Worm (Caenorhabditis elegans): Measurements from ENCODE around the gene B0336.13.

B0336.13 gene

ce11 chrIII:5711242-5711641 is 17.4 kb downstream of the B0336.13 start, which contains the start of gene rbm-26:
TSS of gene rbm-26 (plus strand) at chrIII:5711542.
- TF ChIP-seq lin-11 (tag; optimal IDR thresholded peaks at IDR 0.05) (no peak), ceh-16 (tag; optimal IDR thresholded peaks at IDR 0.05) (no peak), unc-39 (tag; optimal IDR thresholded peaks at IDR 0.05) (no peak), ama-1 (optimal IDR thresholded peaks at IDR 0.05) (no peak), mbf-1 (tag; optimal IDR thresholded peaks at IDR 0.05) (no peak), unc-55 (GFP tag; optimal IDR thresholded peaks at IDR 0.05) (peak; percentile 24), aly-2 (tag; optimal IDR thresholded peaks at IDR 0.05) (no peak), lin-13 (GFP tag; optimal IDR thresholded peaks at IDR 0.05) (no peak)

- TF ChIP-seq R02D3.7 (tag; optimal IDR thresholded peaks at IDR 0.05) (no peak), ceh-82 (tag; optimal IDR thresholded peaks at IDR 0.05) (no peak)
Measured at ce11 chrIII:5711881-5712643, 18.2 kb downstream of the B0336.13 start.

DNA sequence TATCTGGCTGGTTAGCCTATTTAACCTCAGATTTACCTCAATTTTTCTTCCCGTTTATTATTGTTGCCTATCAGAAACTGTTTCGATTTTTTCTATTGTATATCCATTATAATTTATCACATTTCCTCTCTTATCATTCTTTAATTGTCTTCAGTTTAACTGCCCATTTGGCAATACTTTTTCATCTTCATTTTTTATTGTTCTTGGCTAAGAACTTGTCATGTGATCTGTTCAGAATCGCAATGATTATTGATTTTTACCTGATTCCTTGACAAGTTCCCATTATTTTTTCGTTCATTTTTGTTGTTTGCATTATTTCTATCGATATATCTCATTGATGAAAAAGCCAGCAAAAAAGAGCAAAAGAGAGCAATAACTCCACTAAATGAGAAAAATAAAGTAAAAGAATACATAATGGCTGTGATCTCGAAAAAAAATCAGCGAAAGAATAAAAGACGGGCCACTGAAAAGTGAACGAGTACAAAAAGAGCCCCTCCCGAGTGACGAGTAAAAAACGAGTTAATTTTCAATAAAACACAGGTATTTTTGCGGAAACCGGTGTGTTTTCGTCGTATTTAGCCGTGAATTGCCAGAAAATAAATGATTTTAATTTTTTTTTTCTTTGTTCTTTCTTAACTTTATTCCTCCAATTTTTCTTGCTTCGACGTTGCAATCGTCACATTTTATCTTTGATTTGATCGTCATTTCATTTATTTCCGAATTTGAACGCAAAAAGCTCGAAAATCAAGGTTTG is 20.6 kb downstream of the B0336.13 start, which contains the start of gene arf-1:
Gene arf-1, plus strand, starts transcription at position 657 of the 754 bp plus-strand sequence.
- TF ChIP-seq nhr-129 (tag; optimal IDR thresholded peaks at IDR 0.05) (no peak), ztf-4 (tag; optimal IDR thresholded peaks at IDR 0.05) (no peak), nhr-237 (tag; optimal IDR thresholded peaks at IDR 0.05) (no peak), nhr-23 (tag; optimal IDR thresholded peaks at IDR 0.05) (no peak), ztf-11 (tag; optimal IDR thresholded peaks at IDR 0.05) (no peak)

DNA sequence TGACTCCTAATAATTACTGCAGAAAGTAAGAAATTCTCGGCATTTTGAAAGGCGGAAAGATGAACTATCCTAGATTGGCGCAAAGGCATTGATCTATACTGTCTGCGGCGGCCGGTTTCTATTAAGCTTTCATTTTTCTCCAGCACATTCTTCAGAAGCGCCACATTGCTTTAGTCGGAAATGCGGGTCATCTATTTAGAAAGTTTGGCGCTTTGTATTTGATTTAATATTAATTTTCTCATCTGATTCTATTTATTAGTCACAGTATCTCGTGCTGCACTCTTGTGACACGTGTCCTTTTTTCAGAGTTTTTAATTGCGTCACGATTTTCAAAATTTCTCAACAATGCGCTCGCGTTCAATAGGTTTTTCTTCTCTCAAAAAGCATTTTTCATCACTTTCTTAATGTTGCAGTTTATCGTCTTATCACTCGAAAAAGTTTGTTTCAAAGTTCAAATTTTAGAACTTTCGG is 21.2 kb downstream of the B0336.13 start:
- TF ChIP-seq nhr-6 (tag; optimal IDR thresholded peaks at IDR 0.05) (peak; percentile 16), sma-9 (GFP tag; optimal IDR thresholded peaks at IDR 0.05) (peak; percentile 2), sma-9 (tag; optimal IDR thresholded peaks at IDR 0.05) (no peak), nhr-10 (tag; optimal IDR thresholded peaks at IDR 0.05) (no peak), egl-27 (tag; optimal IDR thresholded peaks at IDR 0.05) (no peak)

DNA sequence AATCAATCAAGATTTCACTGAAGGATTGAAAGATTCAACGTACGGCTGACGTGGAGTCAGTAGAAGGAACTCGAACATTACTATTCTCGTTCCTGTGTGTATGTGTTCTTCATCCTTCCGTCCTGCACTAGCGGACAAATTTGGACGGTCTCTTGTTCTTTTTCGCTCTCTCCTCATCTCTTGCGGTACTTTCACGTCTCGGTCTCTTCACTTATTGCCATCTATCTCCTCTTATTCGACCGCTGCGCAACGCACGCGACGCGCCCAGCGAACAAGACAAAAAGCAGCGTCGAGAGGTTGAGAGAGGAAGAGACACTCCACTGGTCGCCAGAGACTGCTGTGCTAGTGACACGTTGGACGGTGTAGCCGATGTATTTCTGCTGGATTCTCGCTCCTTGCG is 21.6 kb downstream of the B0336.13 start:
- TF ChIP-seq nhr-25 (tag; optimal IDR thresholded peaks at IDR 0.05) (peak; percentile 60), gmeb-1 (tag; optimal IDR thresholded peaks at IDR 0.05) (no peak), skn-1 (tag; optimal IDR thresholded peaks at IDR 0.05) (no peak), mdl-1 (tag; optimal IDR thresholded peaks at IDR 0.05) (peak; percentile 63 to 68), ceh-82 (tag; optimal IDR thresholded peaks at IDR 0.05) (no peak), nhr-237 (tag; optimal IDR thresholded peaks at IDR 0.05) (no peak), nhr-12 (tag; optimal IDR thresholded peaks at IDR 0.05) (no peak), nhr-23 (tag; optimal IDR thresholded peaks at IDR 0.05) (no peak), unc-62 (GFP tag; optimal IDR thresholded peaks at IDR 0.05) (no peak), blmp-1 (tag; optimal IDR thresholded peaks at IDR 0.05; ENCODE audit: insufficient read depth) (peak; percentile 24), mab-5 (tag; optimal IDR thresholded peaks at IDR 0.05) (no peak), ztf-4 (tag; optimal IDR thresholded peaks at IDR 0.05) (peak; percentile 7), unc-55 (GFP tag; optimal IDR thresholded peaks at IDR 0.05) (peak; percentile 83), snpc-4 (tag; optimal IDR thresholded peaks at IDR 0.05) (peak; percentile 26), crh-2 (tag; optimal IDR thresholded peaks at IDR 0.05) (peak; percentile 51), elt-3 (tag; optimal IDR thresholded peaks at IDR 0.05) (no peak), lin-13 (GFP tag; optimal IDR thresholded peaks at IDR 0.05) (peak; percentile 12), ztf-11 (tag; optimal IDR thresholded peaks at IDR 0.05) (no peak), lin-11 (tag; optimal IDR thresholded peaks at IDR 0.05) (peak; percentile 84), fos-1 (tag; optimal IDR thresholded peaks at IDR 0.05) (peak; percentile 54), sem-4 (tag; optimal IDR thresholded peaks at IDR 0.05) (peak; percentile 62), nhr-6 (tag; optimal IDR thresholded peaks at IDR 0.05) (no peak), lin-39 (tag; optimal IDR thresholded peaks at IDR 0.05) (no peak), F13H6.1 (tag; optimal IDR thresholded peaks at IDR 0.05) (peak; percentile 75), aly-2 (tag; optimal IDR thresholded peaks at IDR 0.05) (no peak), mbf-1 (tag; optimal IDR thresholded peaks at IDR 0.05) (no peak), alr-1 (tag; optimal IDR thresholded peaks at IDR 0.05) (no peak), ztf-1 (GFP tag; conservative IDR thresholded peaks at IDR 0.05) (no peak), ceh-16 (tag; optimal IDR thresholded peaks at IDR 0.05) (no peak), R02D3.7 (tag; optimal IDR thresholded peaks at IDR 0.05) (no peak), nhr-77 (tag; optimal IDR thresholded peaks at IDR 0.05) (no peak), elt-1 (tag; optimal IDR thresholded peaks at IDR 0.05) (no peak), nhr-21 (tag; optimal IDR thresholded peaks at IDR 0.05) (peak; percentile 73), peb-1 (tag; optimal IDR thresholded peaks at IDR 0.05) (no peak), Y55F3AM.14 (GFP tag; optimal IDR thresholded peaks at IDR 0.05) (peak; percentile 70), nhr-10 (tag; optimal IDR thresholded peaks at IDR 0.05) (no peak)

Data from whole organism, L2 larva.